Worm (Caenorhabditis elegans) whole organism, early embryonic: ENCODE measurements around the gene ttr-19.

ENCODE experiments used
- B0310.2 ChIP-seq: sonication (generic microtip); optimal IDR thresholded peaks from 2 replicates; lab custom pipeline; 2016; ENCODE audit warnings: mild to moderate bottlenecking, missing genetic modification characterization, missing compliant biosample characterization
- F13C5.2 ChIP-seq: sonication (generic microtip); optimal IDR thresholded peaks from 2 replicates; lab custom pipeline; 2017; ENCODE audit warnings: mild to moderate bottlenecking, missing genetic modification characterization, inconsistent platforms, missing compliant biosample characterization
- aly-1 ChIP-seq: sonication (generic microtip); optimal IDR thresholded peaks from 2 replicates; lab custom pipeline; 2016; ENCODE audit warnings: missing genetic modification characterization, missing compliant biosample characterization
- ama-1 ChIP-seq: fragments of 150-350 bp; optimal IDR thresholded peaks from 2 replicates; lab custom pipeline; 2014
- ceh-13 ChIP-seq: fragments of 200-800 bp; sonication (Bioruptor generic); optimal IDR thresholded peaks from 2 replicates; lab custom pipeline; 2018; ENCODE audit warnings: mild to moderate bottlenecking, missing genetic modification characterization, missing compliant biosample characterization
- ceh-36 ChIP-seq: sonication (generic microtip); optimal IDR thresholded peaks from 2 replicates; lab custom pipeline; 2016; ENCODE audit warnings: missing genetic modification characterization, inconsistent platforms, missing compliant biosample characterization
- ets-7 ChIP-seq: sonication (generic microtip); optimal IDR thresholded peaks from 2 replicates; lab custom pipeline; 2016; ENCODE audit warnings: missing genotype, missing genetic modification characterization, missing compliant biosample characterization
- flt-1 ChIP-seq: fragments of 200-800 bp; sonication (Bioruptor generic); IDR thresholded peaks from 2 replicates; pipeline ENCODE4 v1.3.6; 2022; ENCODE audit warnings: missing genetic modification characterization, missing compliant biosample characterization
- hmbx-1 ChIP-seq: sonication (generic microtip); optimal IDR thresholded peaks from 2 replicates; lab custom pipeline; 2016; ENCODE audit warnings: mild to moderate bottlenecking, missing genetic modification characterization, missing compliant biosample characterization
- hmg-4 ChIP-seq: fragments of 200-800 bp; sonication (Bioruptor generic); optimal IDR thresholded peaks from 2 replicates; lab custom pipeline; 2018; ENCODE audit warnings: mild to moderate bottlenecking, missing genetic modification characterization, missing compliant biosample characterization
- hnd-1 ChIP-seq: sonication (generic microtip); optimal IDR thresholded peaks from 2 replicates; lab custom pipeline; 2016; ENCODE audit warnings: missing genetic modification characterization, missing compliant biosample characterization
- pes-1 ChIP-seq: fragments of 200-800 bp; sonication (Bioruptor generic); IDR thresholded peaks from 2 replicates; pipeline ENCODE4 v1.3.6; 2022; ENCODE audit warnings: missing genetic modification reagents, missing genetic modification characterization, missing compliant biosample characterization
- scrt-1 ChIP-seq: fragments of 200-800 bp; sonication (Bioruptor generic); IDR thresholded peaks from 2 replicates; pipeline ENCODE4 v1.3.6; 2022; ENCODE audit warnings: missing genetic modification characterization, missing compliant biosample characterization
- sea-1 ChIP-seq: fragments of 200-800 bp; sonication (Bioruptor generic); conservative IDR thresholded peaks from 2 replicates; pipeline ENCODE4 v1.3.6; 2022; ENCODE audit warnings: missing genetic modification characterization, missing compliant biosample characterization
- tbx-11 ChIP-seq: fragments of 200-800 bp; sonication (Bioruptor generic); IDR thresholded peaks from 2 replicates; pipeline ENCODE4 v1.3.6; 2022; ENCODE audit warnings: missing genetic modification characterization, missing compliant biosample characterization
- tbx-37 ChIP-seq: fragments of 200-800 bp; sonication (Bioruptor generic); conservative IDR thresholded peaks from 2 replicates; pipeline ENCODE4 v1.3.6; 2022; ENCODE audit warnings: missing genetic modification reagents, missing genetic modification characterization, missing compliant biosample characterization
- tra-4 ChIP-seq: sonication (generic microtip); optimal IDR thresholded peaks from 2 replicates; lab custom pipeline; 2017; ENCODE audit warnings: missing genetic modification characterization, missing compliant biosample characterization

ttr-19 gene

ce11 chrV:10260460-10260859 lies 33.2 kb upstream of the ttr-19 start, which contains the start of gene sri-18:
TSS of gene sri-18 (minus strand) at chrV:10260560.
- TF ChIP-seq hmbx-1 (tag; lab: Kevin White, UChicago): no peak
- no peak for TF ChIP-seq aly-1
- TF ChIP-seq hnd-1 (tag; lab: Kevin White, UChicago): no peak
- no peak for TF ChIP-seq B0310.2 (tag; lab: Kevin White, UChicago)
- TF ChIP-seq ceh-36 (tag; lab: Kevin White, UChicago): no peak
- no peak for TF ChIP-seq ceh-13 (GFP tag; lab: Kevin White, UChicago)
- no peak for TF ChIP-seq F13C5.2 (tag; lab: Kevin White, UChicago)
- no peak for TF ChIP-seq ets-7 (tag; lab: Kevin White, UChicago)
- TF ChIP-seq pes-1: no peak
- no peak for TF ChIP-seq sea-1 (GFP tag; lab: Robert Waterston, UW)
- no peak for TF ChIP-seq tra-4 (tag; lab: Kevin White, UChicago)
- no peak for TF ChIP-seq ama-1 (lab: Kevin White, UChicago)
- TF ChIP-seq tbx-37 (GFP tag; lab: Robert Waterston, UW): no peak
- no peak for TF ChIP-seq hmg-4 (GFP tag; lab: Kevin White, UChicago)
- no peak for TF ChIP-seq tbx-11 (GFP tag; lab: Robert Waterston, UW)
- no peak for TF ChIP-seq flt-1 (GFP tag; lab: Robert Waterston, UW)
- no peak for TF ChIP-seq scrt-1 (GFP tag; lab: Robert Waterston, UW)

ce11 chrV:10256050-10256449 lies 28.8 kb upstream of the ttr-19 start, which contains the start of gene nhr-232:
TSS of gene nhr-232 (plus strand) at chrV:10256170.
- TF ChIP-seq B0310.2 (tag; lab: Kevin White, UChicago) (no peak), flt-1 (GFP tag; lab: Robert Waterston, UW) (no peak), ets-7 (tag; lab: Kevin White, UChicago) (no peak), hmg-4 (GFP tag; lab: Kevin White, UChicago) (no peak), aly-1 (no peak), ceh-13 (GFP tag; lab: Kevin White, UChicago) (no peak), tra-4 (tag; lab: Kevin White, UChicago) (no peak), hmbx-1 (tag; lab: Kevin White, UChicago) (no peak), sea-1 (GFP tag; lab: Robert Waterston, UW) (no peak), ama-1 (lab: Kevin White, UChicago) (no peak), scrt-1 (GFP tag; lab: Robert Waterston, UW) (no peak), pes-1 (no peak), tbx-37 (GFP tag; lab: Robert Waterston, UW) (no peak), hnd-1 (tag; lab: Kevin White, UChicago) (no peak), F13C5.2 (tag; lab: Kevin White, UChicago) (no peak), ceh-36 (tag; lab: Kevin White, UChicago) (no peak)

ce11 chrV:10255005-10255472 lies 27.8 kb upstream of the ttr-19 start, which contains the start of gene rop-1:
TSS of gene rop-1 (minus strand) at chrV:10255055.
- TF ChIP-seq F13C5.2 (tag; lab: Kevin White, UChicago): no peak
- no peak for TF ChIP-seq hmbx-1 (tag; lab: Kevin White, UChicago)
- TF ChIP-seq ama-1 (lab: Kevin White, UChicago): no peak
- TF ChIP-seq B0310.2 (tag; lab: Kevin White, UChicago): no peak
- TF ChIP-seq aly-1: no peak
- no peak for TF ChIP-seq hmg-4 (GFP tag; lab: Kevin White, UChicago)
- no peak for TF ChIP-seq sea-1 (GFP tag; lab: Robert Waterston, UW)
- no peak for TF ChIP-seq pes-1
- TF ChIP-seq tbx-11 (GFP tag; lab: Robert Waterston, UW): no peak
- TF ChIP-seq ets-7 (tag; lab: Kevin White, UChicago): no peak
- TF ChIP-seq scrt-1 (GFP tag; lab: Robert Waterston, UW): no peak
- no peak for TF ChIP-seq hnd-1 (tag; lab: Kevin White, UChicago)
- TF ChIP-seq flt-1 (GFP tag; lab: Robert Waterston, UW): no peak
- no peak for TF ChIP-seq ceh-36 (tag; lab: Kevin White, UChicago)
- TF ChIP-seq ceh-13 (GFP tag; lab: Kevin White, UChicago): no peak
- no peak for TF ChIP-seq tra-4 (tag; lab: Kevin White, UChicago)
- TF ChIP-seq tbx-37 (GFP tag; lab: Robert Waterston, UW): no peak

ce11 chrV:10252682-10253081 lies 25.4 kb upstream of the ttr-19 start:
- TF ChIP-seq F13C5.2 (tag; lab: Kevin White, UChicago) (no peak), scrt-1 (GFP tag; lab: Robert Waterston, UW) (no peak), tra-4 (tag; lab: Kevin White, UChicago) (no peak), ceh-13 (GFP tag; lab: Kevin White, UChicago) (no peak), aly-1 (no peak), hmg-4 (GFP tag; lab: Kevin White, UChicago) (no peak), ceh-36 (tag; lab: Kevin White, UChicago) (no peak), tbx-11 (GFP tag; lab: Robert Waterston, UW) (no peak), B0310.2 (tag; lab: Kevin White, UChicago) (no peak), hmbx-1 (tag; lab: Kevin White, UChicago) (no peak), ama-1 (lab: Kevin White, UChicago) (no peak), tbx-37 (GFP tag; lab: Robert Waterston, UW) (no peak), hnd-1 (tag; lab: Kevin White, UChicago) (no peak), pes-1 (no peak), sea-1 (GFP tag; lab: Robert Waterston, UW) (no peak)

- TF ChIP-seq hnd-1 (tag; lab: Kevin White, UChicago): no peak
- no peak for TF ChIP-seq sea-1 (GFP tag; lab: Robert Waterston, UW)
- no peak for TF ChIP-seq flt-1 (GFP tag; lab: Robert Waterston, UW)
- no peak for TF ChIP-seq ets-7 (tag; lab: Kevin White, UChicago)
- TF ChIP-seq scrt-1 (GFP tag; lab: Robert Waterston, UW): no peak
- TF ChIP-seq ceh-13 (GFP tag; lab: Kevin White, UChicago): no peak
- no peak for TF ChIP-seq aly-1
- TF ChIP-seq F13C5.2 (tag; lab: Kevin White, UChicago): no peak
- TF ChIP-seq tra-4 (tag; lab: Kevin White, UChicago): no peak
- TF ChIP-seq ceh-36 (tag; lab: Kevin White, UChicago): no peak
- TF ChIP-seq tbx-37 (GFP tag; lab: Robert Waterston, UW): no peak
- no peak for TF ChIP-seq ama-1 (lab: Kevin White, UChicago)
Observed at ce11 chrV:10249515-10249914, 22.3 kb upstream of the ttr-19 start.
